Worm (Caenorhabditis elegans): ENCODE data around the gene npax-3.

- TF ChIP-seq B0310.2 (tag; optimal IDR thresholded peaks at IDR 0.05) (no peak), aly-1 (tag; optimal IDR thresholded peaks at IDR 0.05) (no peak), ama-1 (optimal IDR thresholded peaks at IDR 0.05) (no peak), flt-1 (GFP tag; IDR thresholded peaks at IDR 0.05) (no peak)
These were observed 50.9 kb downstream of the npax-3 start for ce11 chrIV:10777076-10777475.
